Worm (Caenorhabditis elegans) whole organism, midembryonic: ENCODE measurements around the gene ash-2.

Source experiments
- T22C8.4 ChIP-seq: fragments of 200-800 bp; sonication (Bioruptor generic); IDR thresholded peaks from 2 replicates; pipeline ENCODE4 v1.3.6; 2022; ENCODE audit warnings: missing genetic modification characterization, missing compliant biosample characterization
- tab-1 ChIP-seq: fragments of 200-800 bp; sonication (Bioruptor generic); IDR thresholded peaks from 2 replicates; pipeline ENCODE4 v1.3.6; 2022; ENCODE audit warnings: missing genetic modification characterization, missing compliant biosample characterization

Gene ash-2

DNA sequence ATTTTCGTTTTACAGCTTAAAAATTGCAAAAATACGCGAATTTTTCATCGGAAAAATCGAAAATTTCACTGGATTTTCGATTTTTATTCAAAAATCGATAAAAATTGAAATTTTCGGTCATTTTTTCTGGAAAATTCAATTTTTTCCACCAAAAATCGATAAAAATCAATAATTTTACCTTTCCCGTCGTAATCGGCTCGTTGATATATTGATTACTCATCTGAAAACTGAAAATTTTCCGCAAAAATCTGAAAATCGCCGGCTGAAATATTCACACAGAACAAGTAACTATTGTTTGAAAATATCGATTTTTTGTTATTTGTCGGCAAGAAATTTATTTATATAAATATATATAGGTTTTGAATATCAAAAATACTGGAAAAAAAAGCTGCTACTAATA is 56.9 kb downstream of the ash-2 start, which contains the start of gene cyn-16:
Gene cyn-16, minus strand, starts transcription at position 227 of the 400 bp plus-strand sequence.
- TF ChIP-seq T22C8.4 (GFP tag; lab: Robert Waterston, UW) (0 out of 2 replicates have a peak, but pooled peaks have one; percentile 15), tab-1 (no peak)
